Worm (Caenorhabditis elegans) whole organism, late embryonic: Measurements from ENCODE around the gene ZK892.6.

Source experiments
- ceh-19 ChIP-seq: fragments of 200-800 bp; sonication (Bioruptor generic); optimal IDR thresholded peaks from 2 replicates; lab custom pipeline; 2018; ENCODE audit warnings: mild to moderate bottlenecking, missing genetic modification characterization, missing compliant biosample characterization
- zip-5 ChIP-seq: sonication (generic microtip); optimal IDR thresholded peaks from 2 replicates; lab custom pipeline; 2016; ENCODE audit warnings: missing genetic modification characterization, missing compliant biosample characterization

DNA sequence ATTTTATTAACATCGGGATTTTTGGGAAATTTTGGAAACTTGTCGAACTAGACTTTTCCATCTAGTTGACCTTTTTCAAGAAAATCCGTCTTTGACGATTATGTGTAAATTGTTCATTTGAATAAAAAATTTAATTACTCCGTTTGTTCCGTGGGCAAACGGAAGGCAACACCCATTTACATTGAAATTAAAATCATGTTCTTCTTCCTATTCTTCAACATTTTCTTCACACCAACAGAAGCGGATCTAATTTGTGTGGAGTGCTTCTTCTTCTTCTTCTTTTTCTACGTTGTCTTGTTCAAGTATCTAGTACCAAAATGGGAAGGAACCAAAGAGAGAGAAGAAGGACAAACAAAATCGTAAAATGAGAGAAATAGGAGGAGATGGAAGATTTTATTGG is 2.5 kb upstream of the ZK892.6 start:
- TF ChIP-seq ceh-19 (no peak), zip-5 (tag; lab: Kevin White, UChicago) (no peak)
